Worm (Caenorhabditis elegans): ENCODE results near the gene sre-39.

sre-39 gene

ce11 chrII:4673670-4674069 lies 13.4 kb upstream of the sre-39 start:
- TF ChIP-seq npax-4 (tag; optimal IDR thresholded peaks at IDR 0.05) (no peak), ceh-45 (GFP tag; IDR thresholded peaks at IDR 0.05) (no peak), fkh-10 (GFP tag; optimal IDR thresholded peaks at IDR 0.05) (no peak), K09A11.1 (tag; optimal IDR thresholded peaks at IDR 0.05; ENCODE audit: insufficient read depth) (no peak), ceh-19 (GFP tag; optimal IDR thresholded peaks at IDR 0.05) (no peak), odd-2 (tag; optimal IDR thresholded peaks at IDR 0.05) (no peak)

DNA sequence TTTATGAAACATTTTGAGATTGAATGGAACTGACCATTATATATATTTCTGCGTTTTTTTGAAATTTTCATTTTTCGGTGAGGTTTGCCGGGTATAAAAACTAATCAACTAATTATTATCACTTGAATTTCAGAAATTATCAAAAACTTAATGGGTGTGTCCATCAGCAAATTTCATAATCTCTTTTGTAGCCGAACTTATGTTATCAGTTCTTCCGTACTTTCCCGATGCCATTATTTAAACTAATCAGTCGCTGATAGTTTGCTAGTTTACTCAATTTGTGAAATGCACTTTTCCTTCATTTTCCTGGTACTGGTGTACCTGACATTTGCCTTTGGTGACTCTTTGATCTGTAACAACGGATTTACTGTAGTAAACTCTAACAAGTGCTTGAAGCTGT lies 12.9 kb upstream of the sre-39 start:
- TF ChIP-seq elt-2 (tag; optimal IDR thresholded peaks at IDR 0.05): peak; percentile 64
- TF ChIP-seq ceh-18 (tag; optimal IDR thresholded peaks at IDR 0.05): no peak
- no peak for TF ChIP-seq ceh-9 (tag; optimal IDR thresholded peaks at IDR 0.05)
- TF ChIP-seq pag-3 (tag; optimal IDR thresholded peaks at IDR 0.05; ENCODE audit: borderline replicate concordance): no peak
- no peak for TF ChIP-seq unc-55 (GFP tag; optimal IDR thresholded peaks at IDR 0.05)

DNA sequence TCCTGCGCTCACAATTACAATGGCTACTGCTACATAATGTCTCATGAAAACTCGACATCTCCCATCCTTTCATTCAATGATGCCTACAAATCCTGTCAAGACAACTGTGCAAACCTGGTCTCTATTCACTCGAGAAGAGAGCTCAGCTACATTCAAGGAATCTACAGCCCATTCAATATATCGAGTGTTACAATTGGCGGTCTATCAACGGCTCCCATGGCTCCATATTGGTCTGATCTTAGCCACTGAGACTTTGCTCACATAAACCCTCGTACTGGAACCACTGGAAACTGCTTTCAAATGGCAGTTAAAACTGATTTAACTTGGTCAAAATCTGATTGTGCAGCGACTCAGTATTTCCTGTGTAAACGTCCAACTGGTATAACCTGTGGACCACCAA lies 11.6 kb upstream of the sre-39 start, which contains the start of gene T05A7.3:
TSS of gene T05A7.3 (plus strand) at position 301 of the 400 bp plus-strand sequence.
- TF ChIP-seq syd-9 (tag; optimal IDR thresholded peaks at IDR 0.05) (no peak), pha-4 (tag; optimal IDR thresholded peaks at IDR 0.05) (no peak), ceh-2 (tag; optimal IDR thresholded peaks at IDR 0.05) (no peak), mec-3 (tag; optimal IDR thresholded peaks at IDR 0.05; ENCODE audit: borderline replicate concordance) (no peak), fkh-6 (tag; optimal IDR thresholded peaks at IDR 0.05) (no peak), pax-1 (tag; optimal IDR thresholded peaks at IDR 0.05) (no peak), dmd-4 (tag; optimal IDR thresholded peaks at IDR 0.05; ENCODE audit: borderline replicate concordance) (no peak), sox-2 (GFP tag; IDR thresholded peaks at IDR 0.05) (no peak), ahr-1 (tag; optimal IDR thresholded peaks at IDR 0.05) (no peak), odd-2 (tag; optimal IDR thresholded peaks at IDR 0.05) (no peak)

- TF ChIP-seq ceh-34 (tag; optimal IDR thresholded peaks at IDR 0.05): no peak
- peak; percentile 67 for TF ChIP-seq unc-55 (GFP tag; optimal IDR thresholded peaks at IDR 0.05)
Measured at ce11 chrII:4676241-4676640, 10.8 kb upstream of the sre-39 start.

DNA sequence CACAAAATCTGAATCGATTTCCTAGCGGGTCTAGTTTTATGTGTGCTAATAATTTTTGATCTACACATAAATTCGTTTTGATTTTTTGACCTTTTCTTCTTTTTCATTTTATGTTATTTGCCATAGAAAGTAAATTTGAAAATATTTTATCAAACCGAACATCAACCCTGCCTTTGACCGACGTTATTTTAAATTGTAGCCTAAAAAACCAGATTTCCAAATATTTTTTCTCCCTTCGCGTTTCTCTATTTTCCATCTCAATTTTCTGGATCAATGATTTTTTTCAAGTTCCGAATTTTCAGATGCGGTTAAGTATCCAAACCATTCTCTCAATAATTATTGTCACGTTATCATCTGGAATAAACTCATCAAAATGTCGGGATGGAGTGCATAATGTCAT lies 9.1 kb upstream of the sre-39 start, which contains the start of gene T05A7.1:
TSS of gene T05A7.1 (plus strand) at position 301 of the 400 bp plus-strand sequence.
- TF ChIP-seq ceh-30 (tag; optimal IDR thresholded peaks at IDR 0.05) (no peak), K09A11.1 (tag; optimal IDR thresholded peaks at IDR 0.05; ENCODE audit: insufficient read depth) (no peak), ztf-16 (tag; optimal IDR thresholded peaks at IDR 0.05) (no peak), zip-5 (tag; optimal IDR thresholded peaks at IDR 0.05) (no peak), ceh-6 (GFP tag; optimal IDR thresholded peaks at IDR 0.05) (no peak), ceh-31 (tag; optimal IDR thresholded peaks at IDR 0.05) (no peak), lim-6 (tag; optimal IDR thresholded peaks at IDR 0.05) (no peak), sox-2 (GFP tag; IDR thresholded peaks at IDR 0.05) (no peak), syd-9 (tag; optimal IDR thresholded peaks at IDR 0.05) (no peak), K02D7.2 (tag; optimal IDR thresholded peaks at IDR 0.05) (no peak), dve-1 (tag; optimal IDR thresholded peaks at IDR 0.05) (no peak), fkh-10 (GFP tag; optimal IDR thresholded peaks at IDR 0.05) (no peak)

ce11 chrII:4681391-4681790 lies 5.7 kb upstream of the sre-39 start, which contains the start of gene T05A7.7:
T05A7.7 (minus strand) TSS chrII:4681491.
- TF ChIP-seq T23F11.4 (GFP tag; optimal IDR thresholded peaks at IDR 0.05): no peak

DNA sequence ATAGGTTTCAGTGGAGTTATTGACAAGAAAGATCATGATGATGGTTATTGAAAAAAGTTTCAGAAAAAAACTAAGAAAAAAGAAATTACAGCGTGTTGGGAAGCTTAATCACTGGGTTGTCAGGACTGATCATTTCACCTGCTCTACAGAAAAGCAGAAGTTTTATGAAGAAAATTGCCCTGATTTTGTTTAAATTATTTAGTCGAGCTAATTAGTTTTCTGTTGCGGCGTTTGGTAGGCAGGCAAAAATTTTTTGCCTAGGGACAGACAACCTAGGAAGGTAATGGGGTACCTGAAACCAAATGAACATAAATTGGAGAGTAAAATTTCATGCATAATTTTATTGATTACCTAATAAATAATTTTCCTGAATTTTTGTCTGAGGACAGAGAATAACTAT lies 3.3 kb upstream of the sre-39 start, which contains the start of gene sre-40:
TSS of gene sre-40 (minus strand) at position 101 of the 400 bp plus-strand sequence.
- TF ChIP-seq ceh-45 (GFP tag; IDR thresholded peaks at IDR 0.05) (no peak), ztf-16 (tag; optimal IDR thresholded peaks at IDR 0.05) (no peak), gmeb-2 (tag; optimal IDR thresholded peaks at IDR 0.05) (no peak), ceh-6 (GFP tag; optimal IDR thresholded peaks at IDR 0.05) (no peak), odd-2 (tag; optimal IDR thresholded peaks at IDR 0.05) (no peak), unc-3 (GFP tag; conservative IDR thresholded peaks at IDR 0.05) (no peak), unc-3 (tag; optimal IDR thresholded peaks at IDR 0.05) (no peak), hlh-13 (GFP tag; optimal IDR thresholded peaks at IDR 0.05) (no peak), elt-4 (tag; optimal IDR thresholded peaks at IDR 0.05) (no peak), tbx-7 (tag; optimal IDR thresholded peaks at IDR 0.05) (no peak), fkh-6 (tag; optimal IDR thresholded peaks at IDR 0.05) (no peak), syd-9 (tag; optimal IDR thresholded peaks at IDR 0.05) (no peak), madf-2 (tag; optimal IDR thresholded peaks at IDR 0.05) (no peak), fax-1 (tag; optimal IDR thresholded peaks at IDR 0.05) (no peak), unc-86 (tag; optimal IDR thresholded peaks at IDR 0.05) (no peak), C38D4.7 (GFP tag; optimal IDR thresholded peaks at IDR 0.05) (no peak), ceh-24 (tag; optimal IDR thresholded peaks at IDR 0.05) (no peak)
